Fruit fly (Drosophila melanogaster): ENCODE data around the gene baz.

DNA sequence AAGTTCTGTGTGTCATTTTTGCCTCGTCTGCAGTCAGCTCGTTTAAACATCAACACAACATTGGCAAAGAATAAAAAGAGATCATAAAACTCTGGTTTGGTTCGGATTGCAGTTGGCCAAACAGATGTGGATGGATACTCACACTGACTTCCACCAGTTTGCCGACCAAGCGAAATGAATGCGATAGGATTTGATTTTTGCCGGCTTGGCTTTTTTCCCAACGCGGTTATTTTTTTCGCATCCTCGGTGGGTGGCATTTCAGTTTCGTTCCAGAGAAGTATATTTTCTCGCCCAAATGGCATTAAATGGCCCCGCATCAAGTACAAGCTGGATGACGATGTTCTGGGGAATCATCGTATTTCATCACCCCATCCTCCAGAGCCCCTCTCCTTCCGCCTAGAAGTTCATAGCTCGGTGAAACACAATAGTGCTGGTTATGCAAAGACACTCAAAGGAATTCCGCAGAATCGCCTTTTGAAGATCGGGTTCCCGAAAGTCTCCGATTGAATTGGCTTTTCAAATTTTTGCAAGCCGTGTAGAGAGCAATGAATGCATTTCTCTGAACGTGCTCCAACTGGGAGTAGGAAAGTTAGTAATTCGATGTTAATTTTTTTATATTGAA, 49.1 kb upstream of the baz start:
- TF ChIP-seq D1 (tag; optimal IDR thresholded peaks at IDR 0.05): no peak
- no peak for TF ChIP-seq CG15710 (tag; optimal IDR thresholded peaks at IDR 0.05)
- no peak for TF ChIP-seq CG14655 (GFP tag; optimal IDR thresholded peaks at IDR 0.05)
- TF ChIP-seq CG13204 (GFP tag; optimal IDR thresholded peaks at IDR 0.05): no peak
- TF ChIP-seq CG10348 (GFP tag; IDR thresholded peaks at IDR 0.05): no peak
- TF ChIP-seq gl (tag; optimal IDR thresholded peaks at IDR 0.05): no peak

All from whole organism, pupa.